Worm (Caenorhabditis elegans) whole organism, L4/young adult: ENCODE measurements around the gene Y57G11C.38.

Experiments
- W03F9.2 ChIP-seq: fragments of 150-350 bp; optimal IDR thresholded peaks from 2 replicates; lab custom pipeline; 2014; ENCODE audit warnings: missing biosample characterization, missing genetic modification characterization
- dao-5 ChIP-seq: sonication (generic microtip); optimal IDR thresholded peaks from 2 replicates; lab custom pipeline; 2016; ENCODE audit warnings: missing genotype, missing genetic modification characterization, moderate library complexity, missing compliant biosample characterization
- him-1 ChIP-seq: sonication (generic microtip); optimal IDR thresholded peaks from 2 replicates; lab custom pipeline; 2016; ENCODE audit warnings: missing genotype, missing genetic modification reagents, missing genetic modification characterization, missing compliant biosample characterization

- no peak for TF ChIP-seq him-1 (tag; lab: Kevin White, UChicago)
- no peak for TF ChIP-seq W03F9.2 (tag; lab: Kevin White, UChicago)
- TF ChIP-seq dao-5 (tag; lab: Kevin White, UChicago), result no peak
Observed at ce11 chrIV:14816288-14816687, 46.0 kb upstream of the Y57G11C.38 start, which contains the start of gene Y57G11C.46.
